Fruit fly (Drosophila melanogaster): ENCODE results near the gene MTA1-like.

MTA1-like gene

DNA sequence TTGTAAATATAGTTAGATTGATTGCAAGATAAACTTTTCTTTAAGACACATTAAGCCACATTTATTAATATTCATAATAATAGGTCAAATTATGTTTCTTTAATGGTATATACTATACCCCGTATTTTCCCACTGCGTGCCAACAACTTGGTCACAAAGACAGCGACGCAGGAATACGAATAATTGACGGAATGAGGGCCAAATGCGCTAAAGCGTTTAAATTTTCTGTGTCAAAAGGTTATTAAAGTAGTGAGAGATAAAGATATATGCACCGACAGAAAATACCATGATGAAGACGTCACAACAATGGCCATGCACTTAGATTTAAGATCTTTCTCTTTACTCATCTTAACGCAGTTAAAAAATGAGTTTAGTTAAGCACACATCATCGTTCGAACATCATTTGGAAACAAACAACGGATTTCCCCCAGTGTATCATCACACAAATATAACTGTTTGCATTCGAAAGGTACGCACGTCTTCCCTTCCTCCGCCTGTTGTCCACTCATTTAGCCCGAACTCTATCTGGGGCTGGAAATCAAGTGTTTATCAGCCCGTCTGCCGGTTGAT, 28.1 kb downstream of the MTA1-like start (continued):
- no peak for TF ChIP-seq fd102C (GFP tag; optimal IDR thresholded peaks at IDR 0.05)
- TF ChIP-seq CG7357 (GFP tag; IDR thresholded peaks at IDR 0.05): peak; percentile 61; the same call in 1 of the 3 replicates
- peak; percentile 63 for TF ChIP-seq lilli (GFP tag; optimal IDR thresholded peaks at IDR 0.05)
- peak; percentile 77 for TF ChIP-seq tio (GFP tag; optimal IDR thresholded peaks at IDR 0.05)
- TF ChIP-seq Aef1 (GFP tag; IDR thresholded peaks at IDR 0.05): peak; percentile 30; the same call in 1 of the 3 replicates
- TF ChIP-seq CG8281 (tag; optimal IDR thresholded peaks at IDR 0.05): peak; percentile 61
- no peak for TF ChIP-seq pita (GFP tag; optimal IDR thresholded peaks at IDR 0.05)
- TF ChIP-seq Hsf (GFP tag; optimal IDR thresholded peaks at IDR 0.05): peak; percentile 54
- no peak for TF ChIP-seq CG13287 (GFP tag; IDR thresholded peaks at IDR 0.05; ENCODE audit: partially characterized antibody)
- TF ChIP-seq zen (tag; optimal IDR thresholded peaks at IDR 0.05): peak; percentile 21
- TF ChIP-seq cg (GFP tag; optimal IDR thresholded peaks at IDR 0.05): no peak
- TF ChIP-seq CG15073 (GFP tag; optimal IDR thresholded peaks at IDR 0.05): peak; percentile 8
- TF ChIP-seq emc (GFP tag; optimal IDR thresholded peaks at IDR 0.05): peak; percentile 24
- TF ChIP-seq CG12155 (GFP tag; optimal IDR thresholded peaks at IDR 0.05): no peak
- peak; percentile 79 for TF ChIP-seq CG31441 (GFP tag; IDR thresholded peaks at IDR 0.05)
- no peak for TF ChIP-seq CG7928 (GFP tag; optimal IDR thresholded peaks at IDR 0.05)
- peak; percentile 79 for TF ChIP-seq CG18262 (tag; optimal IDR thresholded peaks at IDR 0.05)
- no peak for TF ChIP-seq CG34224 (GFP tag; IDR thresholded peaks at IDR 0.05; ENCODE audit: partially characterized antibody)
- peak; percentile 43 for TF ChIP-seq ERR (GFP tag; optimal IDR thresholded peaks at IDR 0.05)
- TF ChIP-seq lab (GFP tag; optimal IDR thresholded peaks at IDR 0.05): peak; percentile 44
- TF ChIP-seq Deaf1 (tag; optimal IDR thresholded peaks at IDR 0.05): peak; percentile 25
- TF ChIP-seq dimm (GFP tag; IDR thresholded peaks at IDR 0.05): peak; percentile 68
- peak; percentile 48 for TF ChIP-seq scrt (GFP tag; optimal IDR thresholded peaks at IDR 0.05)
- TF ChIP-seq D19B (GFP tag; optimal IDR thresholded peaks at IDR 0.05): peak; percentile 38
- TF ChIP-seq h (optimal IDR thresholded peaks at IDR 0.05): no peak
- peak; percentile 4 for TF ChIP-seq CTCF (GFP tag; optimal IDR thresholded peaks at IDR 0.05)
- TF ChIP-seq NK7.1 (GFP tag; optimal IDR thresholded peaks at IDR 0.05): no peak
- peak; percentile 74 for TF ChIP-seq CoRest (tag; optimal IDR thresholded peaks at IDR 0.05)
- TF ChIP-seq zen2 (GFP tag; IDR thresholded peaks at IDR 0.05; ENCODE audit: partially characterized antibody): no peak
- TF ChIP-seq CG8388 (GFP tag; optimal IDR thresholded peaks at IDR 0.05): peak; percentile 62
- peak; percentile 7 for TF ChIP-seq CG8290 (GFP tag; optimal IDR thresholded peaks at IDR 0.05)
- TF ChIP-seq CG8290 (tag; optimal IDR thresholded peaks at IDR 0.05): peak in 1 of 2 experiments; percentile 81
- TF ChIP-seq ewg (GFP tag; optimal IDR thresholded peaks at IDR 0.05): peak; percentile 49
- no peak for TF ChIP-seq sima (GFP tag; optimal IDR thresholded peaks at IDR 0.05)
- peak; percentile 48; the same call in 1 of the 2 replicates for TF ChIP-seq CG3847 (GFP tag; IDR thresholded peaks at IDR 0.05)
- no peak for TF ChIP-seq Lhr (GFP tag; optimal IDR thresholded peaks at IDR 0.05)
- no peak for TF ChIP-seq Trl (optimal IDR thresholded peaks at IDR 0.05)
- TF ChIP-seq Trl (GFP tag; optimal IDR thresholded peaks at IDR 0.05): peak; percentile 44
- peak; percentile 69 for TF ChIP-seq org-1 (GFP tag; optimal IDR thresholded peaks at IDR 0.05)
- peak; percentile 60 for TF ChIP-seq mam (GFP tag; optimal IDR thresholded peaks at IDR 0.05)
- TF ChIP-seq CHES-1-like (GFP tag; optimal IDR thresholded peaks at IDR 0.05): peak; percentile 46
- peak; percentile 20 for TF ChIP-seq CG10462 (GFP tag; optimal IDR thresholded peaks at IDR 0.05)
- no peak for TF ChIP-seq Hey (tag; optimal IDR thresholded peaks at IDR 0.05)
- TF ChIP-seq CG31365 (tag; optimal IDR thresholded peaks at IDR 0.05): no peak
- TF ChIP-seq CG3407 (GFP tag; optimal IDR thresholded peaks at IDR 0.05): peak; percentile 38
- peak; percentile 24 for TF ChIP-seq Ets97D (GFP tag; optimal IDR thresholded peaks at IDR 0.05)
- peak; percentile 34 for TF ChIP-seq kni (GFP tag; optimal IDR thresholded peaks at IDR 0.05)
- TF ChIP-seq eyg (GFP tag; optimal IDR thresholded peaks at IDR 0.05): no peak
- no peak for TF ChIP-seq Fer2 (tag; optimal IDR thresholded peaks at IDR 0.05)
- peak; percentile 73 for TF ChIP-seq CG12104 (GFP tag; optimal IDR thresholded peaks at IDR 0.05)
- peak; percentile 16 for TF ChIP-seq salm (tag; optimal IDR thresholded peaks at IDR 0.05)
- peak; percentile 46 for TF ChIP-seq dm (GFP tag; optimal IDR thresholded peaks at IDR 0.05)
